Worm (Caenorhabditis elegans) whole organism, L4/young adult: Measurements from ENCODE around the gene srg-4.

Experiments
- W03F9.2 ChIP-seq: fragments of 150-350 bp; optimal IDR thresholded peaks from 2 replicates; lab custom pipeline; 2014; ENCODE audit warnings: missing biosample characterization, missing genetic modification characterization
- dao-5 ChIP-seq: sonication (generic microtip); optimal IDR thresholded peaks from 2 replicates; lab custom pipeline; 2016; ENCODE audit warnings: missing genotype, missing genetic modification characterization, moderate library complexity, missing compliant biosample characterization
- him-1 ChIP-seq: sonication (generic microtip); optimal IDR thresholded peaks from 2 replicates; lab custom pipeline; 2016; ENCODE audit warnings: missing genotype, missing genetic modification reagents, missing genetic modification characterization, missing compliant biosample characterization

DNA sequence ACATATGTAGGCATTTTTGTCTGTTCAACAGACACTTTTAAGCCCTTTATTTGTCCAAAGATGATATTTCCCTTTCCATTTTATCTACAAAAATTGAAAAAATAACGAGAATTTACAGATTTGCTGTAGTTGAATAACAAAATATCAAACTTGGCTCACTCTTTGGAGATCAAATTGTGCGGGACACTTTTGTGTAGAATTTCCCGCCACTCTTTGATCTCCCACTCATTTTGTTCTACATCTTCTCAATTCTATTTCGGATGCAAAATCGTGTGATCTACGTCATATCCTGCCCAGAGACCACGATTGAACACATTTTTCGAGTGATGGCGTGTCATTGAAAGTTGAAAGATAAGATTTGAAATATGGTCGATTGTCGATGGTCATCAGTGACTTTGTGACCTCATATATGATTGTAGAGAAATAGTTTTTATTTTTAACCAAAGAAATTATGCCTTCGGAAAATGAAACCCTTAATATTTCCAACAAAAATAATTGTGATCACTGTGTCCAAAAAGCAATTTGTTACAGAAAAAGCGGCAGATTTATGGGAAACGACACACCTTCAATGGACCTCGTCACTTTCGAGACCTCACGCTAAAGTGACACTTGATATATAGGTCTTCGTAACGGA is 44.9 kb downstream of the srg-4 start, which contains the start of gene hot-4:
- TF ChIP-seq W03F9.2 (no peak), him-1 (tag; lab: Kevin White, UChicago) (no peak), dao-5 (no peak)
